Worm (Caenorhabditis elegans): Measurements from ENCODE around the gene C08F8.3.

The C08F8.3 gene

ce11 chrIV:11154425-11155114, at the start of gene C08F8.3:
C08F8.3 (plus strand) TSS chrIV:11155044.
- peak; percentile 67 for TF ChIP-seq nfya-1 (tag; optimal IDR thresholded peaks at IDR 0.05; ENCODE audit: insufficient read depth)

ce11 chrIV:11105724-11106123, 49.1 kb upstream of the C08F8.3 start, which contains the start of gene srlf-24:
srlf-24 (minus strand) TSS chrIV:11105824.
- TF ChIP-seq elt-2 (tag; optimal IDR thresholded peaks at IDR 0.05): no peak
- TF ChIP-seq jun-1 (tag; optimal IDR thresholded peaks at IDR 0.05): no peak
- no peak for TF ChIP-seq nhr-11 (tag; optimal IDR thresholded peaks at IDR 0.05)
- no peak for TF ChIP-seq mdl-1 (tag; optimal IDR thresholded peaks at IDR 0.05)
- TF ChIP-seq nhr-43 (tag; optimal IDR thresholded peaks at IDR 0.05; ENCODE audit: poor library complexity, severe bottlenecking): no peak
- TF ChIP-seq nhr-12 (tag; optimal IDR thresholded peaks at IDR 0.05): no peak
- TF ChIP-seq nhr-76 (tag; optimal IDR thresholded peaks at IDR 0.05): no peak
- TF ChIP-seq unc-39 (tag; optimal IDR thresholded peaks at IDR 0.05): no peak
- no peak for TF ChIP-seq nhr-77 (tag; optimal IDR thresholded peaks at IDR 0.05)
- TF ChIP-seq zag-1 (tag; optimal IDR thresholded peaks at IDR 0.05): no peak
- no peak for TF ChIP-seq nhr-28 (tag; optimal IDR thresholded peaks at IDR 0.05)
- TF ChIP-seq ceh-9 (tag; optimal IDR thresholded peaks at IDR 0.05): no peak
- no peak for TF ChIP-seq nhr-25 (tag; optimal IDR thresholded peaks at IDR 0.05)

DNA sequence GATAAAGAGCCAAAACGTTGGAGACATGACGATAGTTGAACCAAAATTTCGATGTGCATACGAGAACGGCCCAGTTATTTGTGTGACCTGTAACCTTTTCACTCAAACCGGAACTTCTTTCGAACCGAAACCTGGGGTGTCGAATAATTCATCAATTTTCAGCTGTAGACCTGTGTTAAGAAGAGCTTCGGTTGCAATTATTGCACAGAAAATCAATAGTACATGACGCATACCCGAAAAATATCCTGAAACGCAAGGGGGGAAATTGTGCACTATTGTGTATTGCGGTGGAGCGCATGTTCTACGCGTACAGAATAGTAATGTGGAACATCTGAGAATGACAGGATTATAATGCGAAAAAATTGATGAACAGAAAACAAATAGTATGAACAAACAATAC, 45.1 kb upstream of the C08F8.3 start, which contains the start of gene pigk-1:
TSS of gene pigk-1 (minus strand) at position 248 of the 400 bp plus-strand sequence.
- no peak for TF ChIP-seq nhr-11 (tag; optimal IDR thresholded peaks at IDR 0.05)
- peak; percentile 9 for TF ChIP-seq ama-1 (optimal IDR thresholded peaks at IDR 0.05)
- no peak for TF ChIP-seq nhr-23 (tag; optimal IDR thresholded peaks at IDR 0.05)
- no peak for TF ChIP-seq sea-2 (GFP tag; optimal IDR thresholded peaks at IDR 0.05)
- peak; percentile 24 for TF ChIP-seq nhr-43 (tag; optimal IDR thresholded peaks at IDR 0.05; ENCODE audit: poor library complexity, severe bottlenecking)
- peak; percentile 15 for TF ChIP-seq R02D3.7 (tag; optimal IDR thresholded peaks at IDR 0.05)

- peak; percentile 78 for TF ChIP-seq nhr-23 (tag; optimal IDR thresholded peaks at IDR 0.05)
- TF ChIP-seq ceh-82 (tag; optimal IDR thresholded peaks at IDR 0.05): no peak
- TF ChIP-seq tbx-2 (tag; optimal IDR thresholded peaks at IDR 0.05): no peak
- TF ChIP-seq ztf-4 (tag; optimal IDR thresholded peaks at IDR 0.05): no peak
- TF ChIP-seq elt-1 (tag; optimal IDR thresholded peaks at IDR 0.05): no peak
- TF ChIP-seq fos-1 (tag; optimal IDR thresholded peaks at IDR 0.05): no peak
- no peak for TF ChIP-seq nhr-11 (tag; optimal IDR thresholded peaks at IDR 0.05)
- TF ChIP-seq lsy-12 (tag; optimal IDR thresholded peaks at IDR 0.05): no peak
- TF ChIP-seq aly-2 (tag; optimal IDR thresholded peaks at IDR 0.05): no peak
- no peak for TF ChIP-seq nhr-76 (tag; optimal IDR thresholded peaks at IDR 0.05)
- TF ChIP-seq elt-2 (tag; optimal IDR thresholded peaks at IDR 0.05): peak; percentile 27
- TF ChIP-seq mdl-1 (tag; optimal IDR thresholded peaks at IDR 0.05): no peak
- TF ChIP-seq ZK546.5 (tag; optimal IDR thresholded peaks at IDR 0.05): no peak
- TF ChIP-seq ama-1 (optimal IDR thresholded peaks at IDR 0.05): no peak
- peak; percentile 23 for TF ChIP-seq R02D3.7 (tag; optimal IDR thresholded peaks at IDR 0.05)
- no peak for TF ChIP-seq nhr-28 (tag; optimal IDR thresholded peaks at IDR 0.05)
- TF ChIP-seq ceh-28 (tag; optimal IDR thresholded peaks at IDR 0.05): peak; percentile 23
- no peak for TF ChIP-seq egl-5 (tag; optimal IDR thresholded peaks at IDR 0.05)
- peak; percentile 23 for TF ChIP-seq pqm-1 (tag; optimal IDR thresholded peaks at IDR 0.05)
- TF ChIP-seq nhr-77 (tag; optimal IDR thresholded peaks at IDR 0.05): no peak
- no peak for TF ChIP-seq unc-39 (tag; optimal IDR thresholded peaks at IDR 0.05)
- TF ChIP-seq jun-1 (tag; optimal IDR thresholded peaks at IDR 0.05): no peak
- peak; percentile 16 for TF ChIP-seq snpc-4 (tag; optimal IDR thresholded peaks at IDR 0.05)
- TF ChIP-seq eor-1 (tag; optimal IDR thresholded peaks at IDR 0.05): no peak
- TF ChIP-seq hmg-11 (tag; optimal IDR thresholded peaks at IDR 0.05): peak; percentile 80
- peak; percentile 40 for TF ChIP-seq lin-39 (tag; optimal IDR thresholded peaks at IDR 0.05)
- no peak for TF ChIP-seq nhr-67 (tag; optimal IDR thresholded peaks at IDR 0.05)
- no peak for TF ChIP-seq mml-1 (tag; optimal IDR thresholded peaks at IDR 0.05)
- TF ChIP-seq nhr-12 (tag; optimal IDR thresholded peaks at IDR 0.05): no peak
- TF ChIP-seq ztf-11 (tag; optimal IDR thresholded peaks at IDR 0.05): no peak
- peak; percentile 39 for TF ChIP-seq nhr-25 (tag; optimal IDR thresholded peaks at IDR 0.05)
- no peak for TF ChIP-seq ceh-9 (tag; optimal IDR thresholded peaks at IDR 0.05)
- peak; percentile 8 for TF ChIP-seq skn-1 (tag; optimal IDR thresholded peaks at IDR 0.05)
- TF ChIP-seq fkh-10 (GFP tag; optimal IDR thresholded peaks at IDR 0.05): no peak
- TF ChIP-seq nhr-43 (tag; optimal IDR thresholded peaks at IDR 0.05; ENCODE audit: poor library complexity, severe bottlenecking): no peak
- peak; percentile 67 for TF ChIP-seq lin-15B (tag; optimal IDR thresholded peaks at IDR 0.05)
- no peak for TF ChIP-seq daf-12 (tag; optimal IDR thresholded peaks at IDR 0.05)
- TF ChIP-seq zag-1 (tag; optimal IDR thresholded peaks at IDR 0.05): no peak
- TF ChIP-seq pha-4 (tag; optimal IDR thresholded peaks at IDR 0.05): peak; percentile 60
- TF ChIP-seq ceh-16 (tag; optimal IDR thresholded peaks at IDR 0.05): no peak
- TF ChIP-seq egl-27 (tag; optimal IDR thresholded peaks at IDR 0.05): no peak
- no peak for TF ChIP-seq sea-2 (GFP tag; optimal IDR thresholded peaks at IDR 0.05)
Observed at ce11 chrIV:11110995-11111619, 43.7 kb upstream of the C08F8.3 start, which contains the start of gene rps-5. rps-5 (minus strand) TSS chrIV:11111045.

All from whole organism, L3 larva.